Worm (Caenorhabditis elegans): ENCODE results near the gene rnp-9.

Gene rnp-9

ce11 chrX:10148235-10148872 is 18.8 kb upstream of the rnp-9 start (continued):
- TF ChIP-seq cebp-2 (GFP tag; IDR thresholded peaks at IDR 0.05), result 0 out of 2 replicates have a peak, but pooled peaks have one; percentile 70
- peak; percentile 56; the same call in 1 of the 2 replicates for TF ChIP-seq hsf-1 (GFP tag; IDR thresholded peaks at IDR 0.05)
- peak; percentile 55; the same call in 1 of the 2 replicates for TF ChIP-seq ekl-4 (GFP tag; IDR thresholded peaks at IDR 0.05)
- TF ChIP-seq ceh-27 (GFP tag; optimal IDR thresholded peaks at IDR 0.05), result peak; percentile 10
- no peak for TF ChIP-seq F23B12.7 (tag; optimal IDR thresholded peaks at IDR 0.05; ENCODE audit: insufficient read depth)
- TF ChIP-seq T07F8.4 (tag; optimal IDR thresholded peaks at IDR 0.05), result no peak
- TF ChIP-seq snpc-4 (GFP tag; optimal IDR thresholded peaks at IDR 0.05), result peak; percentile 78
- TF ChIP-seq snpc-4 (tag; optimal IDR thresholded peaks at IDR 0.05), result peak in 3 of 4 experiments; percentile 23 to 77 (median 38)
- no peak for TF ChIP-seq ceh-40 (GFP tag; IDR thresholded peaks at IDR 0.05)
- TF ChIP-seq hmg-1.2 (GFP tag; IDR thresholded peaks at IDR 0.05), result peak; percentile 55
- TF ChIP-seq atf-7 (tag; optimal IDR thresholded peaks at IDR 0.05), result peak; percentile 48
- peak; percentile 14 for TF ChIP-seq K12H6.12 (tag; optimal IDR thresholded peaks at IDR 0.05)
- no peak for TF ChIP-seq F57C9.4 (tag; optimal IDR thresholded peaks at IDR 0.05)
- no peak; the same call in 1 of the 2 replicates for TF ChIP-seq Y53F4B.3 (GFP tag; IDR thresholded peaks at IDR 0.05)
- no peak for TF ChIP-seq madf-3 (GFP tag; IDR thresholded peaks at IDR 0.05)
- peak; percentile 56 for TF ChIP-seq dox-1 (GFP tag; IDR thresholded peaks at IDR 0.05)
- TF ChIP-seq dpff-1 (tag; optimal IDR thresholded peaks at IDR 0.05), result no peak
- TF ChIP-seq sea-2 (GFP tag; IDR thresholded peaks at IDR 0.05), result no peak
- TF ChIP-seq lsy-27 (tag; optimal IDR thresholded peaks at IDR 0.05; ENCODE audit: borderline replicate concordance, insufficient read depth), result peak; percentile 28
- no peak for TF ChIP-seq F55B11.4 (tag; optimal IDR thresholded peaks at IDR 0.05; ENCODE audit: borderline replicate concordance, insufficient read depth)
- 0 out of 2 replicates have a peak, but pooled peaks have one; percentile 10 for TF ChIP-seq C06A6.2 (GFP tag; conservative IDR thresholded peaks at IDR 0.05)
- no peak for TF ChIP-seq hlh-26 (GFP tag; conservative IDR thresholded peaks at IDR 0.05)
- TF ChIP-seq mxl-1 (tag; optimal IDR thresholded peaks at IDR 0.05), result peak; percentile 69
- TF ChIP-seq tbp1 (GFP tag; optimal IDR thresholded peaks at IDR 0.05), result peak; percentile 90
- TF ChIP-seq F57A8.1 (GFP tag; optimal IDR thresholded peaks at IDR 0.05), result no peak
- TF ChIP-seq tbx-9 (tag; optimal IDR thresholded peaks at IDR 0.05; ENCODE audit: borderline replicate concordance), result no peak
- peak; percentile 52; the same call in 1 of the 2 replicates for TF ChIP-seq rcor-1 (GFP tag; IDR thresholded peaks at IDR 0.05)
- TF ChIP-seq ztf-28 (GFP tag; IDR thresholded peaks at IDR 0.05), result no peak
- no peak for TF ChIP-seq F33H1.4 (GFP tag; IDR thresholded peaks at IDR 0.05)
- TF ChIP-seq ceh-79 (tag; optimal IDR thresholded peaks at IDR 0.05), result peak; percentile 1
- TF ChIP-seq ztf-6 (GFP tag; IDR thresholded peaks at IDR 0.05), result no peak
- no peak for TF ChIP-seq F22D6.2 (tag; optimal IDR thresholded peaks at IDR 0.05)
- peak; percentile 92 for TF ChIP-seq him-1 (tag; optimal IDR thresholded peaks at IDR 0.05)
- TF ChIP-seq B0019.2 (GFP tag; conservative IDR thresholded peaks at IDR 0.05), result no peak
- peak; percentile 52; the same call in 1 of the 2 replicates for TF ChIP-seq hmg-20 (GFP tag; IDR thresholded peaks at IDR 0.05)
- no peak for TF ChIP-seq T26A5.8 (tag; optimal IDR thresholded peaks at IDR 0.05)
- TF ChIP-seq rpc-1 (optimal IDR thresholded peaks at IDR 0.05), result peak; percentile 87
- TF ChIP-seq rpc-1 (tag; optimal IDR thresholded peaks at IDR 0.05), result peak; percentile 98
- no peak for TF ChIP-seq K11D2.4 (GFP tag; IDR thresholded peaks at IDR 0.05)
- no peak for TF ChIP-seq Y95B8A.8 (GFP tag; IDR thresholded peaks at IDR 0.05)
- no peak for TF ChIP-seq ama-1 (optimal IDR thresholded peaks at IDR 0.05)
- TF ChIP-seq ama-1 (GFP tag; optimal IDR thresholded peaks at IDR 0.05), result peak; percentile 25 to 77
- peak; percentile 74; the same call in 1 of the 2 replicates for TF ChIP-seq nfyb-1 (GFP tag; IDR thresholded peaks at IDR 0.05)
- TF ChIP-seq mes-4 (tag; optimal IDR thresholded peaks at IDR 0.05), result peak; percentile 45
- TF ChIP-seq B0035.1 (tag; optimal IDR thresholded peaks at IDR 0.05), result peak; percentile 16
- TF ChIP-seq nhr-120 (GFP tag; IDR thresholded peaks at IDR 0.05), result no peak
- TF ChIP-seq xnd-1 (tag; optimal IDR thresholded peaks at IDR 0.05), result no peak
- no peak for TF ChIP-seq ceh-100 (GFP tag; IDR thresholded peaks at IDR 0.05)
- TF ChIP-seq madf-10 (tag; optimal IDR thresholded peaks at IDR 0.05), result peak; percentile 55
